Worm (Caenorhabditis elegans): ENCODE measurements around the gene C25H3.14.

- TF ChIP-seq sea-2 (GFP tag; optimal IDR thresholded peaks at IDR 0.05), result no peak
- TF ChIP-seq nhr-25 (tag; optimal IDR thresholded peaks at IDR 0.05), result no peak
- TF ChIP-seq daf-12 (tag; optimal IDR thresholded peaks at IDR 0.05), result no peak
Measured at ce11 chrII:5742767-5743166, 47.9 kb downstream of the C25H3.14 start.
